Worm (Caenorhabditis elegans) whole organism, L3 larva: ENCODE data around the gene Y73B6BL.289.

Experiments used
- R02D3.7 ChIP-seq: fragments of 150-350 bp; optimal IDR thresholded peaks from 2 replicates; lab custom pipeline; 2014; ENCODE audit warnings: missing biosample characterization, missing genetic modification characterization
- ceh-16 ChIP-seq: sonication (generic microtip); optimal IDR thresholded peaks from 2 replicates; lab custom pipeline; 2017; ENCODE audit warnings: missing biosample characterization, missing genetic modification characterization
- ceh-28 ChIP-seq: fragments of 150-350 bp; optimal IDR thresholded peaks from 2 replicates; lab custom pipeline; 2014; ENCODE audit warnings: missing biosample characterization, missing genetic modification reagents, missing genetic modification characterization
- fkh-10 ChIP-seq: sonication (generic microtip); optimal IDR thresholded peaks from 2 replicates; lab custom pipeline; 2017; ENCODE audit warnings: missing biosample characterization, missing genetic modification reagents, missing genetic modification characterization
- fkh-2 ChIP-seq: fragments of 150-350 bp; optimal IDR thresholded peaks from 2 replicates; lab custom pipeline; 2014; ENCODE audit warnings: missing biosample characterization, missing genetic modification reagents, missing genetic modification characterization
- nhr-25 ChIP-seq: sonication (generic microtip); optimal IDR thresholded peaks from 2 replicates; lab custom pipeline; 2017; ENCODE audit warnings: missing biosample characterization, missing genetic modification characterization
- nhr-77 ChIP-seq: fragments of 150-350 bp; optimal IDR thresholded peaks from 2 replicates; lab custom pipeline; 2014; ENCODE audit warnings: missing biosample characterization, missing genetic modification characterization
- pha-4 ChIP-seq: fragments of 150-350 bp; optimal IDR thresholded peaks from 2 replicates; lab custom pipeline; 2014; ENCODE audit warnings: missing biosample characterization, missing genetic modification reagents, missing genetic modification characterization
- pqm-1 ChIP-seq: fragments of 150-350 bp; optimal IDR thresholded peaks from 2 replicates; lab custom pipeline; 2017; ENCODE audit warnings: missing biosample characterization, missing genetic modification characterization, inconsistent platforms
- snpc-4 ChIP-seq: fragments of 150-350 bp; optimal IDR thresholded peaks from 2 replicates; lab custom pipeline; 2014; ENCODE audit warnings: missing biosample characterization, missing genetic modification characterization
- unc-39 ChIP-seq: sonication (generic microtip); optimal IDR thresholded peaks from 4 replicates; lab custom pipeline; 2017; ENCODE audit warnings: missing biosample characterization, missing genetic modification characterization
- zag-1 ChIP-seq: fragments of 150-350 bp; optimal IDR thresholded peaks from 2 replicates; lab custom pipeline; 2014; ENCODE audit warnings: missing biosample characterization, missing genetic modification characterization
- ztf-11 ChIP-seq: fragments of 150-350 bp; optimal IDR thresholded peaks from 2 replicates; lab custom pipeline; 2014; ENCODE audit warnings: missing biosample characterization, missing genetic modification characterization

DNA sequence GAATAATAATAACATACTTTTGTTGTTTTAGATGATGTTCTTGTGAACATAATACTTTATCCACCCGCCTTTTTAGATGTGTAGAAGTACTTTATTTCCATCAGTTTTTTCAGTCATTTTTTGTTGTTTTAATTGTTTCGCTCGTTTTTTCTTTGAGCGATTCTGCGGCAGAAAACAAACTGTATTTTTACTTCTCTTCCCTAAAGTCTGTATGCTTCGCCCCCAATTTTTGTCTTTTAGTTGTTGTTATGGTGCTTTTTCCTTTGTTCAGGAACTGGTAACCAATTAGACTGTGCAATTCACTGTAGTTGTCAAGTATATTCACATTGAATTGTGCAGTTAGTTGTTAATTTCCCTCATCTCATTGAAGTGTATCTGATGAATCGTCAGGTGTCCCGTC lies 21.5 kb upstream of the Y73B6BL.289 start:
- TF ChIP-seq R02D3.7 (tag; lab: Kevin White, UChicago) (no peak), pha-4 (tag; lab: Kevin White, UChicago) (no peak), snpc-4 (tag; lab: Kevin White, UChicago) (no peak), ceh-16 (tag; lab: Kevin White, UChicago) (no peak), zag-1 (no peak), nhr-25 (tag; lab: Kevin White, UChicago) (no peak), ztf-11 (no peak), fkh-10 (no peak), unc-39 (tag; lab: Kevin White, UChicago) (no peak), nhr-77 (tag; lab: Kevin White, UChicago) (no peak), fkh-2 (tag; lab: Kevin White, UChicago) (no peak), pqm-1 (tag; lab: Kevin White, UChicago) (no peak), ceh-28 (no peak)
